Fruit fly (Drosophila melanogaster): ENCODE results near the gene CG18179.

CG18179 gene

dm6 chr3L:9637812-9638211, 1.3 kb upstream of the CG18179 start, which contains the start of gene CG8329:
TSS of gene CG8329 (plus strand) at chr3L:9638112.
- no peak for TF ChIP-seq EcR (GFP tag; optimal IDR thresholded peaks at IDR 0.05)
- no peak for TF ChIP-seq usp (GFP tag; optimal IDR thresholded peaks at IDR 0.05)
- TF ChIP-seq Dll (optimal IDR thresholded peaks at IDR 0.05), result no peak
- no peak for TF ChIP-seq psq (optimal IDR thresholded peaks at IDR 0.05)
- no peak for TF ChIP-seq CG8478 (optimal IDR thresholded peaks at IDR 0.05)
- no peak for TF ChIP-seq pan (optimal IDR thresholded peaks at IDR 0.05)

dm6 chr3L:9640713-9641112, 1.6 kb downstream of the CG18179 start, which contains the start of gene CG18180:
TSS of gene CG18180 (plus strand) at chr3L:9641013.
- TF ChIP-seq usp (GFP tag; optimal IDR thresholded peaks at IDR 0.05) (no peak), psq (optimal IDR thresholded peaks at IDR 0.05) (no peak), pan (optimal IDR thresholded peaks at IDR 0.05) (no peak), EcR (GFP tag; optimal IDR thresholded peaks at IDR 0.05) (no peak), Dll (optimal IDR thresholded peaks at IDR 0.05) (no peak), CG8478 (optimal IDR thresholded peaks at IDR 0.05) (no peak)

dm6 chr3L:9643762-9644161, 4.7 kb downstream of the CG18179 start, which contains the start of gene CNMaR:
TSS of gene CNMaR (plus strand) at chr3L:9644109.
- TF ChIP-seq usp (GFP tag; optimal IDR thresholded peaks at IDR 0.05), result no peak

- TF ChIP-seq CG8478 (optimal IDR thresholded peaks at IDR 0.05) (no peak), Dll (optimal IDR thresholded peaks at IDR 0.05) (no peak), EcR (GFP tag; optimal IDR thresholded peaks at IDR 0.05) (no peak), pan (optimal IDR thresholded peaks at IDR 0.05) (peak; percentile 17), usp (GFP tag; optimal IDR thresholded peaks at IDR 0.05) (no peak)
Measured at dm6 chr3L:9671372-9671771, 32.3 kb downstream of the CG18179 start.

dm6 chr3L:9674300-9674699, 35.2 kb downstream of the CG18179 start:
- TF ChIP-seq pan (optimal IDR thresholded peaks at IDR 0.05) (no peak), usp (GFP tag; optimal IDR thresholded peaks at IDR 0.05) (no peak), psq (optimal IDR thresholded peaks at IDR 0.05) (no peak), CG8478 (optimal IDR thresholded peaks at IDR 0.05) (no peak), EcR (GFP tag; optimal IDR thresholded peaks at IDR 0.05) (no peak), Dll (optimal IDR thresholded peaks at IDR 0.05) (no peak)

- TF ChIP-seq psq (optimal IDR thresholded peaks at IDR 0.05), result no peak
- no peak for TF ChIP-seq CG8478 (optimal IDR thresholded peaks at IDR 0.05)
- TF ChIP-seq usp (GFP tag; optimal IDR thresholded peaks at IDR 0.05), result no peak
- TF ChIP-seq Dll (optimal IDR thresholded peaks at IDR 0.05), result no peak
- TF ChIP-seq pan (optimal IDR thresholded peaks at IDR 0.05), result no peak
- no peak for TF ChIP-seq EcR (GFP tag; optimal IDR thresholded peaks at IDR 0.05)
Measured at dm6 chr3L:9675528-9675963, 36.5 kb downstream of the CG18179 start.

dm6 chr3L:9677260-9677659, 38.2 kb downstream of the CG18179 start:
- TF ChIP-seq pan (optimal IDR thresholded peaks at IDR 0.05) (no peak), CG8478 (optimal IDR thresholded peaks at IDR 0.05) (no peak), EcR (GFP tag; optimal IDR thresholded peaks at IDR 0.05) (no peak), Dll (optimal IDR thresholded peaks at IDR 0.05) (no peak), psq (optimal IDR thresholded peaks at IDR 0.05) (no peak), usp (GFP tag; optimal IDR thresholded peaks at IDR 0.05) (no peak)

- TF ChIP-seq pan (optimal IDR thresholded peaks at IDR 0.05) (no peak), Dll (optimal IDR thresholded peaks at IDR 0.05) (no peak), EcR (GFP tag; optimal IDR thresholded peaks at IDR 0.05) (no peak), psq (optimal IDR thresholded peaks at IDR 0.05) (no peak), CG8478 (optimal IDR thresholded peaks at IDR 0.05) (no peak), usp (GFP tag; optimal IDR thresholded peaks at IDR 0.05) (no peak)
Measured at dm6 chr3L:9678007-9678497, 39.0 kb downstream of the CG18179 start.

- TF ChIP-seq EcR (GFP tag; optimal IDR thresholded peaks at IDR 0.05) (no peak), Dll (optimal IDR thresholded peaks at IDR 0.05) (no peak), usp (GFP tag; optimal IDR thresholded peaks at IDR 0.05) (no peak), CG8478 (optimal IDR thresholded peaks at IDR 0.05) (no peak)
Measured at dm6 chr3L:9678994-9679393, 39.9 kb downstream of the CG18179 start, which contains the start of the genes fry and CG16717. TSS of gene fry (minus strand) at chr3L:9679103. TSS of gene CG16717 (plus strand) at chr3L:9679201.

- no peak for TF ChIP-seq psq (optimal IDR thresholded peaks at IDR 0.05)
- TF ChIP-seq Dll (optimal IDR thresholded peaks at IDR 0.05), result no peak
- no peak for TF ChIP-seq EcR (GFP tag; optimal IDR thresholded peaks at IDR 0.05)
- no peak for TF ChIP-seq CG8478 (optimal IDR thresholded peaks at IDR 0.05)
- TF ChIP-seq pan (optimal IDR thresholded peaks at IDR 0.05), result no peak
- TF ChIP-seq usp (GFP tag; optimal IDR thresholded peaks at IDR 0.05), result no peak
Measured at dm6 chr3L:9680968-9681367, 41.9 kb downstream of the CG18179 start, which contains the start of gene alphaTub67C. TSS of gene alphaTub67C (plus strand) at chr3L:9681268.

dm6 chr3L:9684871-9685270, 45.8 kb downstream of the CG18179 start, which contains the start of gene CG16719:
TSS of gene CG16719 (plus strand) at chr3L:9685171.
- TF ChIP-seq EcR (GFP tag; optimal IDR thresholded peaks at IDR 0.05) (no peak), pan (optimal IDR thresholded peaks at IDR 0.05) (no peak), CG8478 (optimal IDR thresholded peaks at IDR 0.05) (no peak), usp (GFP tag; optimal IDR thresholded peaks at IDR 0.05) (no peak), psq (optimal IDR thresholded peaks at IDR 0.05) (no peak), Dll (optimal IDR thresholded peaks at IDR 0.05) (no peak)

- no peak for TF ChIP-seq psq (optimal IDR thresholded peaks at IDR 0.05)
- TF ChIP-seq pan (optimal IDR thresholded peaks at IDR 0.05), result no peak
- no peak for TF ChIP-seq Dll (optimal IDR thresholded peaks at IDR 0.05)
- TF ChIP-seq usp (GFP tag; optimal IDR thresholded peaks at IDR 0.05), result no peak
- no peak for TF ChIP-seq CG8478 (optimal IDR thresholded peaks at IDR 0.05)
- TF ChIP-seq EcR (GFP tag; optimal IDR thresholded peaks at IDR 0.05), result no peak
Measured at dm6 chr3L:9687536-9687935, 48.5 kb downstream of the CG18179 start.

- no peak for TF ChIP-seq EcR (GFP tag; optimal IDR thresholded peaks at IDR 0.05)
- no peak for TF ChIP-seq pan (optimal IDR thresholded peaks at IDR 0.05)
- TF ChIP-seq Dll (optimal IDR thresholded peaks at IDR 0.05), result no peak
- no peak for TF ChIP-seq CG8478 (optimal IDR thresholded peaks at IDR 0.05)
- no peak for TF ChIP-seq usp (GFP tag; optimal IDR thresholded peaks at IDR 0.05)
Measured at dm6 chr3L:9688674-9689073, 49.6 kb downstream of the CG18179 start.
